Worm (Caenorhabditis elegans) whole organism, midembryonic: Measurements from ENCODE around the gene C53A3.4.

Source experiments
- T22C8.4 ChIP-seq: fragments of 200-800 bp; sonication (Bioruptor generic); IDR thresholded peaks from 2 replicates; pipeline ENCODE4 v1.3.6; 2022; ENCODE audit warnings: missing genetic modification characterization, missing compliant biosample characterization
- cog-1 ChIP-seq: sonication (generic microtip); optimal IDR thresholded peaks from 2 replicates; lab custom pipeline; 2016; ENCODE audit warnings: missing genetic modification characterization, missing compliant biosample characterization
- flt-1 ChIP-seq: fragments of 200-800 bp; sonication (Bioruptor generic); IDR thresholded peaks from 2 replicates; pipeline ENCODE4 v1.3.6; 2022; ENCODE audit warnings: missing genetic modification characterization, missing compliant biosample characterization
- klf-2 ChIP-seq: fragments of 200-800 bp; sonication (Bioruptor generic); conservative IDR thresholded peaks from 2 replicates; pipeline ENCODE4 v1.3.6; 2022; ENCODE audit warnings: missing genetic modification reagents, missing genetic modification characterization, missing compliant biosample characterization
- med-1 ChIP-seq: sonication (generic microtip); optimal IDR thresholded peaks from 2 replicates; lab custom pipeline; 2017; ENCODE audit warnings: missing genetic modification characterization, mild to moderate bottlenecking, missing compliant biosample characterization, antibody characterized with exemption, missing genetic modification reagents; ENCODE audit not compliant: insufficient read depth
- ref-1 ChIP-seq: fragments of 200-800 bp; sonication (Bioruptor generic); conservative IDR thresholded peaks from 2 replicates; pipeline ENCODE4 v1.3.6; 2022; ENCODE audit warnings: missing genetic modification reagents, missing genetic modification characterization, missing compliant biosample characterization
- tab-1 ChIP-seq: fragments of 200-800 bp; sonication (Bioruptor generic); IDR thresholded peaks from 2 replicates; pipeline ENCODE4 v1.3.6; 2022; ENCODE audit warnings: missing genetic modification characterization, missing compliant biosample characterization
- ztf-23 ChIP-seq: fragments of 200-800 bp; sonication (Bioruptor generic); IDR thresholded peaks from 2 replicates; pipeline ENCODE4 v1.3.6; 2022; ENCODE audit warnings: missing genetic modification reagents, missing genetic modification characterization, missing compliant biosample characterization
- ztf-29 ChIP-seq: fragments of 200-800 bp; sonication (Bioruptor generic); IDR thresholded peaks from 2 replicates; pipeline ENCODE4 v1.3.6; 2022; ENCODE audit warnings: missing genetic modification reagents, missing genetic modification characterization, missing compliant biosample characterization

Gene C53A3.4

ce11 chrV:5763787-5764186 is 5.1 kb upstream of the C53A3.4 start, which contains the start of gene pgph-3:
TSS of gene pgph-3 (minus strand) at chrV:5763846.
- TF ChIP-seq T22C8.4 (no peak), tab-1 (GFP tag; lab: Robert Waterston, UW) (no peak), cog-1 (tag; lab: Kevin White, UChicago) (no peak), ztf-29 (GFP tag; lab: Robert Waterston, UW) (no peak), flt-1 (GFP tag; lab: Robert Waterston, UW) (no peak), ref-1 (GFP tag; lab: Robert Waterston, UW) (no peak), med-1 (GFP tag; lab: Kevin White, UChicago) (no peak), klf-2 (GFP tag; lab: Robert Waterston, UW) (no peak), ztf-23 (GFP tag; lab: Robert Waterston, UW) (no peak)

ce11 chrV:5760132-5760531 is 1.5 kb upstream of the C53A3.4 start, which contains the start of gene C53A3.1:
TSS of gene C53A3.1 (minus strand) at chrV:5760232.
- TF ChIP-seq med-1 (GFP tag; lab: Kevin White, UChicago) (no peak), cog-1 (tag; lab: Kevin White, UChicago) (no peak), tab-1 (GFP tag; lab: Robert Waterston, UW) (no peak), ref-1 (GFP tag; lab: Robert Waterston, UW) (no peak), T22C8.4 (no peak), ztf-29 (GFP tag; lab: Robert Waterston, UW) (no peak), klf-2 (GFP tag; lab: Robert Waterston, UW) (no peak), ztf-23 (GFP tag; lab: Robert Waterston, UW) (no peak), flt-1 (GFP tag; lab: Robert Waterston, UW) (no peak)

ce11 chrV:5756193-5756592 is 2.5 kb downstream of the C53A3.4 start, which contains the start of gene C53A3.3:
TSS of gene C53A3.3 (plus strand) at chrV:5756493.
- TF ChIP-seq klf-2 (GFP tag; lab: Robert Waterston, UW) = no peak
- no peak for TF ChIP-seq ref-1 (GFP tag; lab: Robert Waterston, UW)
- no peak for TF ChIP-seq T22C8.4
- TF ChIP-seq cog-1 (tag; lab: Kevin White, UChicago) = no peak

ce11 chrV:5755203-5755693 is 3.4 kb downstream of the C53A3.4 start, which contains the start of gene K09H11.11:
TSS of gene K09H11.11 (minus strand) at chrV:5755253.
- peak; percentile 42; the same call in 1 of the 2 replicates for TF ChIP-seq ref-1 (GFP tag; lab: Robert Waterston, UW)

ce11 chrV:5753432-5753831 is 5.2 kb downstream of the C53A3.4 start, which contains the start of gene pgph-1:
TSS of gene pgph-1 (minus strand) at chrV:5753532.
- TF ChIP-seq flt-1 (GFP tag; lab: Robert Waterston, UW) = no peak
- TF ChIP-seq tab-1 (GFP tag; lab: Robert Waterston, UW) = no peak

- TF ChIP-seq ztf-23 (GFP tag; lab: Robert Waterston, UW) (no peak), T22C8.4 (no peak), ref-1 (GFP tag; lab: Robert Waterston, UW) (no peak), cog-1 (tag; lab: Kevin White, UChicago) (no peak), klf-2 (GFP tag; lab: Robert Waterston, UW) (no peak), med-1 (GFP tag; lab: Kevin White, UChicago) (no peak), flt-1 (GFP tag; lab: Robert Waterston, UW) (no peak), ztf-29 (GFP tag; lab: Robert Waterston, UW) (no peak), tab-1 (GFP tag; lab: Robert Waterston, UW) (no peak)
Measured at ce11 chrV:5747519-5747918, 11.2 kb downstream of the C53A3.4 start, which contains the start of gene acds-10. TSS of gene acds-10 (plus strand) at chrV:5747819.

ce11 chrV:5746237-5746636 is 12.4 kb downstream of the C53A3.4 start:
- TF ChIP-seq tab-1 (GFP tag; lab: Robert Waterston, UW) = no peak

- no peak for TF ChIP-seq T22C8.4
- TF ChIP-seq klf-2 (GFP tag; lab: Robert Waterston, UW) = no peak
- no peak for TF ChIP-seq tab-1 (GFP tag; lab: Robert Waterston, UW)
- TF ChIP-seq ztf-29 (GFP tag; lab: Robert Waterston, UW) = no peak
- TF ChIP-seq ztf-23 (GFP tag; lab: Robert Waterston, UW) = no peak
- no peak for TF ChIP-seq med-1 (GFP tag; lab: Kevin White, UChicago)
- no peak for TF ChIP-seq ref-1 (GFP tag; lab: Robert Waterston, UW)
- no peak for TF ChIP-seq cog-1 (tag; lab: Kevin White, UChicago)
- TF ChIP-seq flt-1 (GFP tag; lab: Robert Waterston, UW) = no peak
Measured at ce11 chrV:5741237-5741636, 17.4 kb downstream of the C53A3.4 start.

ce11 chrV:5739438-5739837 is 19.2 kb downstream of the C53A3.4 start:
- TF ChIP-seq ztf-29 (GFP tag; lab: Robert Waterston, UW) (no peak), cog-1 (tag; lab: Kevin White, UChicago) (no peak), med-1 (GFP tag; lab: Kevin White, UChicago) (no peak), ztf-23 (GFP tag; lab: Robert Waterston, UW) (no peak), T22C8.4 (no peak), klf-2 (GFP tag; lab: Robert Waterston, UW) (no peak), tab-1 (GFP tag; lab: Robert Waterston, UW) (no peak), flt-1 (GFP tag; lab: Robert Waterston, UW) (no peak), ref-1 (GFP tag; lab: Robert Waterston, UW) (no peak)

- TF ChIP-seq T22C8.4 = no peak
- TF ChIP-seq flt-1 (GFP tag; lab: Robert Waterston, UW) = no peak
- no peak for TF ChIP-seq tab-1 (GFP tag; lab: Robert Waterston, UW)
- no peak for TF ChIP-seq ztf-29 (GFP tag; lab: Robert Waterston, UW)
- TF ChIP-seq klf-2 (GFP tag; lab: Robert Waterston, UW) = no peak
- TF ChIP-seq ref-1 (GFP tag; lab: Robert Waterston, UW) = no peak
- TF ChIP-seq ztf-23 (GFP tag; lab: Robert Waterston, UW) = no peak
- no peak for TF ChIP-seq cog-1 (tag; lab: Kevin White, UChicago)
- TF ChIP-seq med-1 (GFP tag; lab: Kevin White, UChicago) = no peak
Measured at ce11 chrV:5736068-5736467, 22.6 kb downstream of the C53A3.4 start, which contains the start of gene K09H11.6. TSS of gene K09H11.6 (minus strand) at chrV:5736168.
